Worm (Caenorhabditis elegans) whole organism, L4 larva: ENCODE results near the gene btb-12.
A peak's percentile ranks its signal among the peaks of the same experiment; 100 is the strongest.
"Not testable (repeated sequence)": the region's sequence is repeated elsewhere in the genome, so short reads cannot be mapped to it uniquely, and the experiment has no call there.

Experiments used
- D1046.2 ChIP-seq: fragments of 200-800 bp; sonication (Bioruptor generic); IDR thresholded peaks from 2 replicates; pipeline ENCODE4 v1.3.6; 2022; ENCODE audit warnings: missing genetic modification characterization, missing compliant biosample characterization
- F26F4.8 ChIP-seq: fragments of 200-800 bp; sonication (Bioruptor generic); conservative IDR thresholded peaks from 2 replicates; pipeline ENCODE4 v1.3.6; 2022; ENCODE audit warnings: missing genetic modification characterization, missing compliant biosample characterization
- F37D6.2 ChIP-seq: sonication (generic microtip); optimal IDR thresholded peaks from 2 replicates; lab custom pipeline; 2016; ENCODE audit warnings: mild to moderate bottlenecking, missing genetic modification characterization, missing compliant biosample characterization
- T26A8.4 ChIP-seq: fragments of 200-800 bp; sonication (Bioruptor generic); IDR thresholded peaks from 2 replicates; pipeline ENCODE4 v1.3.6; 2022; ENCODE audit warnings: missing genetic modification characterization, missing compliant biosample characterization
- Y48G9A.11 ChIP-seq: fragments of 200-800 bp; sonication (Bioruptor generic); IDR thresholded peaks from 2 replicates; pipeline ENCODE4 v1.3.6; 2022; ENCODE audit warnings: missing genetic modification reagents, missing genetic modification characterization, missing compliant biosample characterization
- Y5F2A.4 ChIP-seq: fragments of 200-800 bp; sonication (Bioruptor generic); optimal IDR thresholded peaks from 2 replicates; lab custom pipeline; 2018; ENCODE audit warnings: mild to moderate bottlenecking, missing genetic modification characterization, missing compliant biosample characterization
- ama-1 ChIP-seq: fragments of 150-350 bp; optimal IDR thresholded peaks from 2 replicates; lab custom pipeline; 2014; ENCODE audit warnings: inconsistent platforms, mixed read lengths
- arid-1 ChIP-seq: fragments of 200-800 bp; sonication (Bioruptor generic); conservative IDR thresholded peaks from 2 replicates; pipeline ENCODE4 v1.3.6; 2022; ENCODE audit warnings: missing genetic modification reagents, missing genetic modification characterization, missing compliant biosample characterization
- ceh-32 ChIP-seq: sonication (generic microtip); optimal IDR thresholded peaks from 2 replicates; lab custom pipeline; 2016; ENCODE audit warnings: mild to moderate bottlenecking, missing genetic modification characterization, missing compliant biosample characterization; ENCODE audit not compliant: poor library complexity
- ceh-62 ChIP-seq: sonication (generic microtip); optimal IDR thresholded peaks from 2 replicates; lab custom pipeline; 2017; ENCODE audit warnings: missing biosample characterization, missing genetic modification characterization
- ces-1 ChIP-seq: fragments of 150-350 bp; sonication (generic microtip); optimal IDR thresholded peaks from 4 replicates; lab custom pipeline; 2014; ENCODE audit warnings: missing biosample characterization, missing genetic modification reagents, missing genetic modification characterization
- cey-2 ChIP-seq: sonication (generic microtip); optimal IDR thresholded peaks from 3 replicates; lab custom pipeline; 2017; ENCODE audit warnings: missing genetic modification characterization, mild to moderate bottlenecking, missing compliant biosample characterization, antibody characterized with exemption, borderline replicate concordance; ENCODE audit not compliant: insufficient read depth
- daf-12 ChIP-seq: fragments of 150-350 bp; optimal IDR thresholded peaks from 2 replicates; lab custom pipeline; 2014; ENCODE audit warnings: missing biosample characterization, missing genetic modification reagents, missing genetic modification characterization
- daf-16 ChIP-seq, 3 experiments: sonication (generic microtip); optimal IDR thresholded peaks; 2 replicates each; lab custom pipeline; 2016 to 2017; ENCODE audit warnings: missing genetic modification characterization in 3 of 3, missing genetic modification reagents in 3 of 3, mild to moderate bottlenecking in 2 of 3, missing compliant biosample characterization in 2 of 3, missing biosample characterization in 1 of 3, moderate library complexity in 1 of 3
- daf-8 ChIP-seq: fragments of 200-800 bp; sonication (Bioruptor generic); IDR thresholded peaks from 2 replicates; pipeline ENCODE4 v1.3.6; 2022; ENCODE audit warnings: missing genetic modification characterization, missing compliant biosample characterization
- dmd-6 ChIP-seq: fragments of 200-800 bp; sonication (Bioruptor generic); IDR thresholded peaks from 2 replicates; pipeline ENCODE4 v1.3.6; 2022; ENCODE audit warnings: missing genetic modification reagents, missing genetic modification characterization, missing compliant biosample characterization
- dmd-9 ChIP-seq: fragments of 200-800 bp; sonication (Bioruptor generic); IDR thresholded peaks from 2 replicates; pipeline ENCODE4 v1.3.6; 2022; ENCODE audit warnings: missing genetic modification reagents, missing genetic modification characterization, missing compliant biosample characterization
- duxl-1 ChIP-seq: sonication (generic microtip); optimal IDR thresholded peaks from 2 replicates; lab custom pipeline; 2016; ENCODE audit warnings: mild to moderate bottlenecking, missing genetic modification characterization, moderate library complexity, missing compliant biosample characterization; ENCODE audit not compliant: poor library complexity
- gei-8 ChIP-seq: fragments of 200-800 bp; sonication (Bioruptor generic); optimal IDR thresholded peaks from 2 replicates; lab custom pipeline; 2018; ENCODE audit warnings: mild to moderate bottlenecking, missing genetic modification characterization, missing compliant biosample characterization
- hlh-11 ChIP-seq: fragments of 200-800 bp; sonication (Bioruptor generic); optimal IDR thresholded peaks from 2 replicates; lab custom pipeline; 2018; ENCODE audit warnings: mild to moderate bottlenecking, missing genetic modification characterization, missing compliant biosample characterization
- lin-1 ChIP-seq: fragments of 200-800 bp; sonication (Bioruptor generic); IDR thresholded peaks from 2 replicates; pipeline ENCODE4 v1.3.6; 2022; ENCODE audit warnings: missing genetic modification reagents, missing genetic modification characterization, missing compliant biosample characterization
- lin-15B ChIP-seq: fragments of 150-350 bp; sonication (generic microtip); optimal IDR thresholded peaks from 3 replicates; lab custom pipeline; 2014; ENCODE audit warnings: missing biosample characterization, missing genetic modification characterization
- lin-29 ChIP-seq: fragments of 200-800 bp; sonication (Bioruptor generic); IDR thresholded peaks from 2 replicates; pipeline ENCODE4 v1.3.6; 2022; ENCODE audit warnings: missing genetic modification reagents, missing genetic modification characterization, missing compliant biosample characterization
- lir-3 ChIP-seq: sonication (generic microtip); optimal IDR thresholded peaks from 2 replicates; lab custom pipeline; 2016; ENCODE audit warnings: mild to moderate bottlenecking, missing genetic modification characterization, missing compliant biosample characterization
- lsy-2 ChIP-seq, 2 experiments: fragments of 150-350 bp in 1 of 2; sonication (generic microtip) in 1 of 2; optimal IDR thresholded peaks; 2 replicates each; lab custom pipeline; 2014 to 2017; ENCODE audit warnings: missing biosample characterization in 2 of 2, missing genetic modification characterization in 2 of 2
- madf-5 ChIP-seq, 2 experiments: fragments of 200-800 bp; sonication (Bioruptor generic); IDR thresholded peaks; 2 replicates each; pipeline ENCODE4 v1.3.6; 2022; ENCODE audit warnings: missing compliant biosample characterization in 2 of 2, missing genetic modification characterization in 2 of 2
- mdl-1 ChIP-seq, 2 experiments: fragments of 150-350 bp in 1 of 2; sonication (generic microtip) in 1 of 2; optimal IDR thresholded peaks; 2 replicates each; lab custom pipeline; 2014 to 2017; ENCODE audit warnings: missing biosample characterization in 2 of 2, missing genetic modification characterization in 2 of 2
- mdt-29 ChIP-seq: fragments of 200-800 bp; sonication (Bioruptor generic); IDR thresholded peaks from 2 replicates; pipeline ENCODE4 v1.3.6; 2022; ENCODE audit warnings: missing genetic modification reagents, missing genetic modification characterization, missing compliant biosample characterization
- mxl-3 ChIP-seq: fragments of 200-800 bp; sonication (Bioruptor generic); optimal IDR thresholded peaks from 2 replicates; lab custom pipeline; 2018; ENCODE audit warnings: mild to moderate bottlenecking, missing genetic modification characterization, missing compliant biosample characterization
- nhr-10 ChIP-seq: fragments of 150-350 bp; optimal IDR thresholded peaks from 2 replicates; lab custom pipeline; 2014; ENCODE audit warnings: missing biosample characterization, missing genetic modification characterization
- nhr-102 ChIP-seq: sonication (generic microtip); optimal IDR thresholded peaks from 2 replicates; lab custom pipeline; 2016; ENCODE audit warnings: mild to moderate bottlenecking, missing genetic modification characterization, moderate library complexity, missing compliant biosample characterization
- nhr-28 ChIP-seq: fragments of 150-350 bp; optimal IDR thresholded peaks from 2 replicates; lab custom pipeline; 2014; ENCODE audit warnings: missing biosample characterization, missing genetic modification characterization
- nhr-41 ChIP-seq: fragments of 200-800 bp; sonication (Bioruptor generic); IDR thresholded peaks from 2 replicates; pipeline ENCODE4 v1.3.6; 2022; ENCODE audit warnings: missing genetic modification reagents, missing genetic modification characterization, missing compliant biosample characterization
- php-3 ChIP-seq: fragments of 200-800 bp; sonication (Bioruptor generic); IDR thresholded peaks from 2 replicates; pipeline ENCODE4 v1.3.6; 2022; ENCODE audit warnings: missing genetic modification reagents, missing genetic modification characterization, missing compliant biosample characterization
- pqm-1 ChIP-seq: sonication (generic microtip); optimal IDR thresholded peaks from 2 replicates; lab custom pipeline; 2017; ENCODE audit warnings: missing biosample characterization, missing genetic modification characterization
- skn-1 ChIP-seq: fragments of 150-350 bp; optimal IDR thresholded peaks from 2 replicates; lab custom pipeline; 2014; ENCODE audit warnings: missing biosample characterization, missing genetic modification characterization
- snpc-1.2 ChIP-seq: fragments of 200-800 bp; sonication (Bioruptor generic); IDR thresholded peaks from 2 replicates; pipeline ENCODE4 v1.3.6; 2022; ENCODE audit warnings: missing genetic modification reagents, missing genetic modification characterization, missing compliant biosample characterization
- spr-1 ChIP-seq: sonication (generic microtip); optimal IDR thresholded peaks from 2 replicates; lab custom pipeline; 2016; ENCODE audit warnings: mild to moderate bottlenecking, missing genetic modification characterization, missing compliant biosample characterization
- tra-1 ChIP-seq: fragments of 200-800 bp; sonication (Bioruptor generic); IDR thresholded peaks from 2 replicates; pipeline ENCODE4 v1.3.6; 2022; ENCODE audit warnings: missing genetic modification reagents, missing genetic modification characterization, missing compliant biosample characterization
- unc-130 ChIP-seq: sonication (generic microtip); optimal IDR thresholded peaks from 2 replicates; lab custom pipeline; 2016; ENCODE audit warnings: missing genetic modification reagents, missing genetic modification characterization, missing compliant biosample characterization
- unc-39 ChIP-seq: sonication (generic microtip); optimal IDR thresholded peaks from 2 replicates; lab custom pipeline; 2017; ENCODE audit warnings: missing biosample characterization, missing genetic modification characterization
- ztf-7 ChIP-seq: fragments of 150-350 bp; optimal IDR thresholded peaks from 2 replicates; lab custom pipeline; 2014; ENCODE audit warnings: missing biosample characterization, missing genetic modification characterization

Gene btb-12

ce11 chrII:1651804-1652203 is 3.2 kb upstream of the btb-12 start, which contains the start of gene fbxb-16:
Gene fbxb-16 (minus strand): TSS chrII:1651904.
- TF ChIP-seq ama-1 (lab: Kevin White, UChicago) (no peak), unc-39 (tag; lab: Kevin White, UChicago) (no peak), ces-1 (GFP tag; lab: Kevin White, UChicago) (no peak), daf-12 (tag; lab: Kevin White, UChicago) (no peak), lin-1 (GFP tag; lab: Robert Waterston, UW) (no peak), spr-1 (tag; lab: Kevin White, UChicago) (no peak), lir-3 (tag; lab: Kevin White, UChicago) (no peak), daf-8 (GFP tag; lab: Robert Waterston, UW) (no peak), mxl-3 (GFP tag; lab: Kevin White, UChicago) (no peak), F26F4.8 (GFP tag; lab: Robert Waterston, UW) (no peak), T26A8.4 (GFP tag; lab: Robert Waterston, UW) (no peak), arid-1 (GFP tag; lab: Robert Waterston, UW) (no peak), Y48G9A.11 (GFP tag; lab: Robert Waterston, UW) (no peak), nhr-41 (GFP tag; lab: Robert Waterston, UW) (no peak), snpc-1.2 (GFP tag; lab: Robert Waterston, UW) (no peak), nhr-102 (tag; lab: Kevin White, UChicago) (no peak), F37D6.2 (tag; lab: Kevin White, UChicago) (no peak), lsy-2 (tag; optimal IDR thresholded peaks at IDR 0.05; lab: Kevin White, UChicago) (no peak), skn-1 (no peak)

DNA sequence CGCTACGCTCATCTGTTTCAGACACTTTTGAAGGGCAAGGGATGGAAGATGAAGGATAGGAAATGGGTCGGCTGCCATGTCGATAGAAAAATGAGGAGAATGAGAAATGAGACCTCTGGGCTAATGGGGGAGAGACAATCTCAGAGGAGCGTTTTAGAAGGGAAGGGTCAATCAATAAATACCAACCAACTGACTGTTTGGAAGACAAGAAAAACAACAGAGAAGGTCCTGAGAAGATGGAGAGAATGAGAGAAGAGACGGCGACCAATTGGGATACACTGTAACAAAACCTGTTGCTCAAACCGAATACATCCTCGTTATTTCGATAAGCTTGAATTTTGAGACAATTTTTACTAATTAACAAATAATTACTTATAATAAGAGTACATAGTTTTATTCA is 1.6 kb upstream of the btb-12 start, which contains the start of gene fbxb-15:
fbxb-15 (minus strand) TSS at position 101 of the 400 bp plus-strand sequence.
- TF ChIP-seq cey-2 (tag; lab: Kevin White, UChicago): no peak
- no peak for TF ChIP-seq mdt-29 (GFP tag; lab: Robert Waterston, UW)
- no peak for TF ChIP-seq madf-5 (GFP tag; IDR thresholded peaks at IDR 0.05; lab: Robert Waterston, UW)
- no peak for TF ChIP-seq unc-39 (tag; lab: Kevin White, UChicago)
- TF ChIP-seq lin-29 (GFP tag; lab: Robert Waterston, UW): no peak
- TF ChIP-seq duxl-1 (tag; lab: Kevin White, UChicago): no peak
- TF ChIP-seq lin-1 (GFP tag; lab: Robert Waterston, UW): no peak
- no peak for TF ChIP-seq ceh-32
- TF ChIP-seq lir-3 (tag; lab: Kevin White, UChicago): no peak
- no peak for TF ChIP-seq unc-130 (GFP tag; lab: Kevin White, UChicago)

ce11 chrII:1657202-1657601 is 2.2 kb downstream of the btb-12 start, which contains the start of gene ZC204.12:
Gene ZC204.12 (minus strand): TSS chrII:1657302.
- no peak for TF ChIP-seq lin-15B (tag; lab: Kevin White, UChicago)
- TF ChIP-seq ceh-62 (tag; lab: Kevin White, UChicago): no peak
- no peak for TF ChIP-seq nhr-10 (tag; lab: Kevin White, UChicago)
- TF ChIP-seq Y5F2A.4 (GFP tag; lab: Kevin White, UChicago): no peak
- no peak for TF ChIP-seq gei-8
- TF ChIP-seq ztf-7 (tag; lab: Kevin White, UChicago): no peak
- no peak for TF ChIP-seq T26A8.4 (GFP tag; lab: Robert Waterston, UW)
- no peak for TF ChIP-seq mdl-1 (tag; optimal IDR thresholded peaks at IDR 0.05; lab: Kevin White, UChicago)
- TF ChIP-seq D1046.2: no peak
- TF ChIP-seq lir-3 (tag; lab: Kevin White, UChicago): no peak

ce11 chrII:1659729-1660128 is 4.7 kb downstream of the btb-12 start:
- TF ChIP-seq nhr-41 (GFP tag; lab: Robert Waterston, UW) (0 out of 2 replicates have a peak, but pooled peaks have one; percentile 14), tra-1 (GFP tag; lab: Robert Waterston, UW) (peak; percentile 55; the same call in 1 of the 2 replicates), duxl-1 (tag; lab: Kevin White, UChicago) (peak; percentile 26), nhr-28 (tag; lab: Kevin White, UChicago) (peak; percentile 47), dmd-6 (GFP tag; lab: Robert Waterston, UW) (peak; percentile 88), daf-16 (tag; optimal IDR thresholded peaks at IDR 0.05; lab: Kevin White, UChicago) (peak; percentile 48), php-3 (GFP tag; lab: Robert Waterston, UW) (peak; percentile 70), T26A8.4 (GFP tag; lab: Robert Waterston, UW) (0 out of 2 replicates have a peak, but pooled peaks have one; percentile 45), pqm-1 (peak; percentile 68), hlh-11 (tag; lab: Kevin White, UChicago) (peak; percentile 36), lin-1 (GFP tag; lab: Robert Waterston, UW) (peak; percentile 43; the same call in 1 of the 2 replicates), dmd-9 (GFP tag; lab: Robert Waterston, UW) (0 out of 2 replicates have a peak, but pooled peaks have one; percentile 27)
- not testable (repeated sequence) for TF ChIP-seq daf-16 (GFP tag; optimal IDR thresholded peaks at IDR 0.05; lab: Kevin White, UChicago)
- TF ChIP-seq, all 104 proteins: peak for 12; not testable (repeated sequence) for 92
